Worm (Caenorhabditis elegans) whole organism, young adult: ENCODE results near the gene C18G1.6.

Experiments used
- B0019.2 ChIP-seq: fragments of 200-800 bp; sonication (Bioruptor generic); conservative IDR thresholded peaks from 2 replicates; pipeline ENCODE4 v1.3.6; 2022; ENCODE audit warnings: missing genetic modification reagents, missing genetic modification characterization, missing compliant biosample characterization
- B0035.1 ChIP-seq: sonication (generic microtip); optimal IDR thresholded peaks from 2 replicates; lab custom pipeline; 2016; ENCODE audit warnings: missing genetic modification characterization, mild to moderate bottlenecking, missing compliant biosample characterization, missing genotype, missing genetic modification reagents
- B0336.3 ChIP-seq: fragments of 200-800 bp; sonication (Bioruptor generic); IDR thresholded peaks from 2 replicates; pipeline ENCODE4 v1.3.6; 2022; ENCODE audit warnings: missing genetic modification characterization, missing compliant biosample characterization
- C17E4.6 ChIP-seq: fragments of 200-800 bp; sonication (Bioruptor generic); IDR thresholded peaks from 2 replicates; pipeline ENCODE4 v1.3.6; 2022; ENCODE audit warnings: missing genetic modification reagents, missing genetic modification characterization, missing compliant biosample characterization
- F37B4.10 ChIP-seq: fragments of 200-800 bp; sonication (Bioruptor generic); IDR thresholded peaks from 2 replicates; pipeline ENCODE4 v1.3.6; 2022; ENCODE audit warnings: missing genetic modification characterization, missing compliant biosample characterization
- F49E8.2 ChIP-seq: sonication (generic microtip); optimal IDR thresholded peaks from 3 replicates; lab custom pipeline; 2017; ENCODE audit warnings: missing genetic modification characterization, mild to moderate bottlenecking, missing compliant biosample characterization, antibody characterized with exemption, moderate library complexity; ENCODE audit not compliant: insufficient read depth
- F57C9.4 ChIP-seq: sonication (generic microtip); optimal IDR thresholded peaks from 2 replicates; lab custom pipeline; 2017; ENCODE audit warnings: mild to moderate bottlenecking, missing genetic modification characterization, missing compliant biosample characterization
- T26A5.8 ChIP-seq: sonication (generic microtip); optimal IDR thresholded peaks from 2 replicates; lab custom pipeline; 2016; ENCODE audit warnings: missing genetic modification characterization, missing compliant biosample characterization
- Y79H2A.3 ChIP-seq: fragments of 200-800 bp; sonication (Bioruptor generic); conservative IDR thresholded peaks from 2 replicates; pipeline ENCODE4 v1.3.6; 2022; ENCODE audit warnings: missing genetic modification reagents, missing genetic modification characterization, missing compliant biosample characterization
- Y95B8A.8 ChIP-seq: fragments of 200-800 bp; sonication (Bioruptor generic); IDR thresholded peaks from 2 replicates; pipeline ENCODE4 v1.3.6; 2022; ENCODE audit warnings: missing genetic modification reagents, missing genetic modification characterization, missing compliant biosample characterization
- ZK185.1 ChIP-seq: sonication (generic microtip); optimal IDR thresholded peaks from 2 replicates; lab custom pipeline; 2016; ENCODE audit warnings: mild to moderate bottlenecking, missing genetic modification characterization, missing compliant biosample characterization; ENCODE audit not compliant: poor library complexity, severe bottlenecking
- ama-1 ChIP-seq, 3 experiments: fragments of 150-350 bp in 1 of 3; sonication (generic microtip) in 2 of 3; optimal IDR thresholded peaks; 2 replicates each; lab custom pipeline; 2014 to 2018; ENCODE audit warnings: missing biosample characterization in 2 of 3, missing genetic modification characterization in 2 of 3, missing genetic modification reagents in 2 of 3
- attf-6 ChIP-seq: fragments of 200-800 bp; sonication (Bioruptor generic); IDR thresholded peaks from 2 replicates; pipeline ENCODE4 v1.3.6; 2022; ENCODE audit warnings: missing genetic modification reagents, missing genetic modification characterization, missing compliant biosample characterization
- ceh-27 ChIP-seq: fragments of 200-800 bp; sonication (Bioruptor generic); optimal IDR thresholded peaks from 2 replicates; lab custom pipeline; 2018; ENCODE audit warnings: mild to moderate bottlenecking, missing genetic modification characterization, moderate library complexity, missing compliant biosample characterization
- ceh-79 ChIP-seq: sonication (generic microtip); optimal IDR thresholded peaks from 2 replicates; lab custom pipeline; 2017; ENCODE audit warnings: mild to moderate bottlenecking, missing genetic modification characterization, missing compliant biosample characterization
- ceh-91 ChIP-seq: fragments of 200-800 bp; sonication (Bioruptor generic); IDR thresholded peaks from 2 replicates; pipeline ENCODE4 v1.3.6; 2022; ENCODE audit warnings: missing genetic modification reagents, missing genetic modification characterization, missing compliant biosample characterization
- chd-7 ChIP-seq: sonication (generic microtip); optimal IDR thresholded peaks from 2 replicates; lab custom pipeline; 2016; ENCODE audit warnings: mild to moderate bottlenecking, missing genetic modification characterization, moderate library complexity, missing compliant biosample characterization
- die-1 ChIP-seq: sonication (generic microtip); optimal IDR thresholded peaks from 2 replicates; lab custom pipeline; 2016; ENCODE audit warnings: missing genotype, mild to moderate bottlenecking, missing genetic modification characterization, missing compliant biosample characterization
- dpl-1 ChIP-seq: fragments of 150-350 bp; optimal IDR thresholded peaks from 2 replicates; lab custom pipeline; 2014; ENCODE audit warnings: missing biosample characterization, missing genetic modification reagents, missing genetic modification characterization
- efl-1 ChIP-seq: fragments of 150-350 bp; optimal IDR thresholded peaks from 2 replicates; lab custom pipeline; 2014; ENCODE audit warnings: missing biosample characterization, missing genetic modification reagents, missing genetic modification characterization
- egl-18 ChIP-seq: fragments of 200-800 bp; sonication (Bioruptor generic); IDR thresholded peaks from 2 replicates; pipeline ENCODE4 v1.3.6; 2022; ENCODE audit warnings: missing genetic modification reagents, missing genetic modification characterization, missing compliant biosample characterization
- egrh-3 ChIP-seq: fragments of 200-800 bp; sonication (Bioruptor generic); IDR thresholded peaks from 2 replicates; pipeline ENCODE4 v1.3.6; 2022; ENCODE audit warnings: missing genetic modification reagents, missing genetic modification characterization, missing compliant biosample characterization
- hmg-1.2 ChIP-seq: fragments of 200-800 bp; sonication (Bioruptor generic); IDR thresholded peaks from 2 replicates; pipeline ENCODE4 v1.3.6; 2022; ENCODE audit warnings: missing genetic modification reagents, missing genetic modification characterization, missing compliant biosample characterization
- lin-26 ChIP-seq: fragments of 200-800 bp; sonication (Bioruptor generic); IDR thresholded peaks from 2 replicates; pipeline ENCODE4 v1.3.6; 2022; ENCODE audit warnings: missing genetic modification reagents, missing genetic modification characterization, missing compliant biosample characterization
- lin-54 ChIP-seq: fragments of 200-800 bp; sonication (Bioruptor generic); optimal IDR thresholded peaks from 2 replicates; lab custom pipeline; 2018; ENCODE audit warnings: mild to moderate bottlenecking, missing genetic modification characterization, missing compliant biosample characterization
- madf-6 ChIP-seq: fragments of 200-800 bp; sonication (Bioruptor generic); IDR thresholded peaks from 2 replicates; pipeline ENCODE4 v1.3.6; 2022; ENCODE audit warnings: missing genetic modification reagents, missing genetic modification characterization, missing compliant biosample characterization
- nhr-179 ChIP-seq: sonication (generic microtip); optimal IDR thresholded peaks from 2 replicates; lab custom pipeline; 2016; ENCODE audit warnings: mild to moderate bottlenecking, missing genetic modification characterization, missing compliant biosample characterization
- nhr-80 ChIP-seq: sonication (generic microtip); optimal IDR thresholded peaks from 2 replicates; lab custom pipeline; 2016; ENCODE audit warnings: missing genetic modification characterization, missing compliant biosample characterization
- pbrm-1 ChIP-seq: fragments of 200-800 bp; sonication (Bioruptor generic); IDR thresholded peaks from 2 replicates; pipeline ENCODE4 v1.3.6; 2022; ENCODE audit warnings: missing genetic modification reagents, missing genetic modification characterization, missing compliant biosample characterization
- sdz-38 ChIP-seq: sonication (generic microtip); optimal IDR thresholded peaks from 2 replicates; lab custom pipeline; 2016; ENCODE audit warnings: missing genotype, missing genetic modification characterization, missing compliant biosample characterization
- snpc-3.4 ChIP-seq: sonication (generic microtip); optimal IDR thresholded peaks from 2 replicates; lab custom pipeline; 2017; ENCODE audit warnings: missing genetic modification characterization, mild to moderate bottlenecking, missing compliant biosample characterization, antibody characterized with exemption, moderate library complexity, missing genotype, missing genetic modification reagents
- sptf-2 ChIP-seq: fragments of 200-800 bp; sonication (Bioruptor generic); optimal IDR thresholded peaks from 2 replicates; lab custom pipeline; 2018; ENCODE audit warnings: mild to moderate bottlenecking, missing genetic modification characterization, missing compliant biosample characterization
- tbx-9 ChIP-seq: sonication (generic microtip); optimal IDR thresholded peaks from 2 replicates; lab custom pipeline; 2016; ENCODE audit warnings: borderline replicate concordance, missing genetic modification characterization, inconsistent platforms, missing compliant biosample characterization
- unc-62 ChIP-seq: fragments of 150-350 bp; optimal IDR thresholded peaks from 2 replicates; lab custom pipeline; 2014; ENCODE audit warnings: missing biosample characterization, missing genetic modification reagents, missing genetic modification characterization
- zfh-2 ChIP-seq: fragments of 200-800 bp; sonication (Bioruptor generic); conservative IDR thresholded peaks from 2 replicates; pipeline ENCODE4 v1.3.6; 2022; ENCODE audit warnings: missing genetic modification reagents, missing genetic modification characterization, missing compliant biosample characterization
- ztf-18 ChIP-seq: sonication (generic microtip); optimal IDR thresholded peaks from 2 replicates; lab custom pipeline; 2016; ENCODE audit warnings: missing genotype, mild to moderate bottlenecking, missing genetic modification characterization, missing compliant biosample characterization
- ztf-25 ChIP-seq: fragments of 200-800 bp; sonication (Bioruptor generic); IDR thresholded peaks from 2 replicates; pipeline ENCODE4 v1.3.6; 2022; ENCODE audit warnings: missing genetic modification reagents, missing genetic modification characterization, missing compliant biosample characterization
- ztf-26 ChIP-seq: sonication (generic microtip); optimal IDR thresholded peaks from 2 replicates; lab custom pipeline; 2017; ENCODE audit warnings: missing genetic modification characterization, missing compliant biosample characterization
- ztf-6 ChIP-seq: fragments of 200-800 bp; sonication (Bioruptor generic); IDR thresholded peaks from 2 replicates; pipeline ENCODE4 v1.3.6; 2022; ENCODE audit warnings: missing genetic modification reagents, missing genetic modification characterization, missing compliant biosample characterization

Gene C18G1.6

DNA sequence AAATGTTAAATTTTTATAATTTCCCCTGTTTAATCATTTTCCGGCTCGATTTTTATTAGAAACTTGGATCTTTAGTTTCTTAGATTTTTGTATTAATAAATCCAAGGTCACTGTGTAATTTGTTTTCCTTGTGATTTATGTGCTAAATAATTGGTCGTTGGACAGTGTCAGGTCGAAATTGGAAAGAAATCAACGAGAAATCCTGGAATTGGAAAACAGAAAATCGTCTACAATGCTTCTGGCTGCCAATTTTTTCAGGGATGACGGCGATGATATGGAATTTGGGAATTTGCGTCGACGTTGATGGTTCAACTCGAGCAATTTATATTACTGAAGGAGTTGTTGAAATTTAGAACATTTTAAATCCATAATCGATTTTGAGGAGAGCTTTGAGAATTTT, 15.8 kb upstream of the C18G1.6 start:
- TF ChIP-seq ztf-25 = 0 out of 2 replicates have a peak, but pooled peaks have one; percentile 50
- TF ChIP-seq egl-18 = no peak
- TF ChIP-seq hmg-1.2 = no peak
- TF ChIP-seq nhr-179 (tag; lab: Kevin White, UChicago) = no peak
- no peak for TF ChIP-seq B0035.1 (tag; lab: Kevin White, UChicago)
- no peak for TF ChIP-seq C17E4.6 (GFP tag; lab: Robert Waterston, UW)
- TF ChIP-seq egrh-3 = no peak
- no peak for TF ChIP-seq ZK185.1 (tag; lab: Kevin White, UChicago)
- no peak for TF ChIP-seq T26A5.8
- no peak for TF ChIP-seq pbrm-1
- TF ChIP-seq sptf-2 (GFP tag; lab: Kevin White, UChicago) = no peak
- TF ChIP-seq ceh-27 = no peak
- TF ChIP-seq F37B4.10 = no peak
- no peak for TF ChIP-seq ztf-6
- no peak for TF ChIP-seq snpc-3.4 (tag; lab: Kevin White, UChicago)
- no peak for TF ChIP-seq attf-6 (GFP tag; lab: Robert Waterston, UW)
- no peak for TF ChIP-seq lin-26 (GFP tag; lab: Robert Waterston, UW)
- no peak for TF ChIP-seq tbx-9 (tag; lab: Kevin White, UChicago)
- TF ChIP-seq B0336.3 (GFP tag; lab: Robert Waterston, UW) = 0 out of 2 replicates have a peak, but pooled peaks have one; percentile 19
- TF ChIP-seq ceh-91 (GFP tag; lab: Robert Waterston, UW) = no peak
- no peak for TF ChIP-seq dpl-1
- TF ChIP-seq die-1 (tag; lab: Kevin White, UChicago) = no peak
- TF ChIP-seq chd-7 = peak; percentile 0
- TF ChIP-seq unc-62 (GFP tag; lab: Kevin White, UChicago) = no peak
- TF ChIP-seq F57C9.4 (tag; lab: Kevin White, UChicago) = no peak
- TF ChIP-seq sdz-38 (tag; lab: Kevin White, UChicago) = no peak
- TF ChIP-seq B0019.2 (GFP tag; lab: Robert Waterston, UW) = no peak
- no peak for TF ChIP-seq ama-1 (optimal IDR thresholded peaks at IDR 0.05; lab: Kevin White, UChicago)
- TF ChIP-seq ama-1 (GFP tag; optimal IDR thresholded peaks at IDR 0.05; lab: Kevin White, UChicago) = no peak
- TF ChIP-seq ztf-18 (tag; lab: Kevin White, UChicago) = no peak
- TF ChIP-seq lin-54 = peak; percentile 17
- no peak for TF ChIP-seq ztf-26 (tag; lab: Kevin White, UChicago)
- TF ChIP-seq ceh-79 (tag; lab: Kevin White, UChicago) = no peak
- peak; percentile 52 for TF ChIP-seq madf-6 (GFP tag; lab: Robert Waterston, UW)
- peak; percentile 85 for TF ChIP-seq Y79H2A.3 (GFP tag; lab: Robert Waterston, UW)
- TF ChIP-seq efl-1 (GFP tag; lab: Kevin White, UChicago) = no peak
- TF ChIP-seq Y95B8A.8 = no peak
- no peak for TF ChIP-seq F49E8.2 (tag; lab: Kevin White, UChicago)

DNA sequence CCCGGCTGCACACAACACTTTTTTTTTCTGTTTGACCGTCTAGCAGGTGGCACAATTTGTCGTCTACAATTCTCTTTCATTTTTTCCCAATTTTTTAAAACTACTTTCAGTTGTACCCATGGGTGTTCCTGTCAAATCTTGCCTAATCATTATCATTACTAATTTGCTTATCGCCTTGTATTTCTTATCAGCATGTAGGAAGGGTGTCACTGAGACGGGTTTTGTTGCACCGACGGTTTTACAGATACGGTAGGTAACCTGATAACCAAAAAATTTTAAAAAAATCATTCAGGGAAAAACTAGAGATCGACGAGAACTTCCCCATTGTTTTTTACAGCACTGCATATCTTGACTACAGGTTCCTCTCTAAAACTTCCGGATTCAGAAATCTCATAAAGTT, 12.7 kb upstream of the C18G1.6 start, which contains the start of gene F39G3.2:
F39G3.2 (plus strand) TSS at position 105 of the 400 bp plus-strand sequence.
- TF ChIP-seq nhr-80 (tag; lab: Kevin White, UChicago) (peak; percentile 74), zfh-2 (no peak)
